Worm (Caenorhabditis elegans): ENCODE data around the gene ptr-18.
"Not testable (repeated sequence)": the region's sequence is repeated elsewhere in the genome, so short reads cannot be mapped to it uniquely, and the experiment has no call there.

ptr-18 gene

DNA sequence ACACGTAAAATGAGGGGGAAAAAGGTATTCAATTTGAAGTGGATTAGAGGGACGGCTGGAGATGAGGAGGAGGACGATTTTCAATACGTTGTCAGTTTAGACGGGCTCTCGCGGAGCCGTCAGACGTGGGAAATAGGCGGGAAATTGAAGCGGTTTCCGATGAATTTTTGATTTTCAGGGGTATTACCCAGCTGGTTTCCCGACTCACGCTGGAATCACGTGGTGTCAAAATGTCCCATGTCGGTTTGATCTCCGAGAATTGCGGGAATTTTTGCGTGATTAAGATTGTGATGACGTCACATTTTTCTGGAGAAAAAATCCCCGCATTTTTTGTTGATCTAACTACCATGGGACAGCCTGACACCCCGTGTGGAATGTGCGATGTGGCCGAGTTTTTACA lies 47.3 kb downstream of the ptr-18 start:
- TF ChIP-seq snpc-3.4 (tag; optimal IDR thresholded peaks at IDR 0.05) (no peak), atf-7 (tag; optimal IDR thresholded peaks at IDR 0.05) (peak; percentile 21)

DNA sequence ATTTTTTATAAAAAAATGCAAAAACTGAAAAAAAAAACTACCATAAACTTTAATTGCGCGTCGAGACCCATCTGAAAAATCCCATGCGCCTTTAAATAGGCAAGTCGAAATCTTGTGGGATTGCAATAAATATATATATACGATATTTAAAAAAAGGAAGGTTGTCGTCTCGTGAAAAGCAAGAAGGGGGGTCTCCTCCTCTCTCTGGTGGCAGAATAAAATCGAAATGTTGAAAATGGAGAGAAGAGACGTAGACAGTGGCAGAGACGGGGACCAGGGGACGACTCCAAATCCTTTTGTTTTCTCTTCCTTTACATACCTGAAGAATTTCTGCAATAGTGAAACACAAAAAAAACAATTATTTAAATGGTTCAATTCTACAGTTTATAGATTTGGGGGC lies 48.6 kb downstream of the ptr-18 start, which contains the start of gene F18A11.5:
Gene F18A11.5 (minus strand): TSS at position 321 of the 400 bp plus-strand sequence.
- peak; percentile 46; the same call in 1 of the 2 replicates for TF ChIP-seq ztf-25 (GFP tag; IDR thresholded peaks at IDR 0.05)
- TF ChIP-seq hrde-1 (tag; optimal IDR thresholded peaks at IDR 0.05; ENCODE audit: borderline replicate concordance): peak; percentile 46
- TF ChIP-seq Y95B8A.8 (GFP tag; IDR thresholded peaks at IDR 0.05): peak; percentile 60; the same call in 1 of the 2 replicates
- no peak for TF ChIP-seq unc-62 (GFP tag; optimal IDR thresholded peaks at IDR 0.05)
- no peak for TF ChIP-seq ceh-91 (GFP tag; IDR thresholded peaks at IDR 0.05)
- TF ChIP-seq T07F8.4 (tag; optimal IDR thresholded peaks at IDR 0.05): no peak
- TF ChIP-seq hlh-26 (GFP tag; conservative IDR thresholded peaks at IDR 0.05): no peak
- peak; percentile 36 for TF ChIP-seq F52B5.7 (tag; optimal IDR thresholded peaks at IDR 0.05)
- no peak for TF ChIP-seq nfyb-1 (GFP tag; IDR thresholded peaks at IDR 0.05)
- TF ChIP-seq snpc-4 (GFP tag; optimal IDR thresholded peaks at IDR 0.05): no peak
- peak in 1 of 4 experiments; percentile 20 for TF ChIP-seq snpc-4 (tag; optimal IDR thresholded peaks at IDR 0.05)
- no peak for TF ChIP-seq attf-3 (GFP tag; conservative IDR thresholded peaks at IDR 0.05)
- TF ChIP-seq snpc-3.4 (tag; optimal IDR thresholded peaks at IDR 0.05): peak; percentile 33

- not testable (repeated sequence) for TF ChIP-seq snpc-4 (GFP tag; optimal IDR thresholded peaks at IDR 0.05)
- TF ChIP-seq snpc-4 (tag; optimal IDR thresholded peaks at IDR 0.05): peak in 2 of 4 experiments; percentile 42 to 58
- peak; percentile 63; the same call in 1 of the 2 replicates for TF ChIP-seq ztf-6 (GFP tag; IDR thresholded peaks at IDR 0.05)
- TF ChIP-seq atf-7 (tag; optimal IDR thresholded peaks at IDR 0.05): peak; percentile 25
- TF ChIP-seq tbp1 (GFP tag; optimal IDR thresholded peaks at IDR 0.05): peak; percentile 64
- peak; percentile 66; the same call in 1 of the 2 replicates for TF ChIP-seq lin-26 (GFP tag; IDR thresholded peaks at IDR 0.05)
- TF ChIP-seq ekl-4 (GFP tag; IDR thresholded peaks at IDR 0.05): peak; percentile 86
- peak; percentile 97 for TF ChIP-seq Y53G8AR.9 (GFP tag; conservative IDR thresholded peaks at IDR 0.05)
- peak; percentile 44; the same call in 1 of the 2 replicates for TF ChIP-seq aptf-2 (GFP tag; conservative IDR thresholded peaks at IDR 0.05)
- TF ChIP-seq rcor-1 (GFP tag; IDR thresholded peaks at IDR 0.05): peak; percentile 91
- peak; percentile 89 for TF ChIP-seq mcd-1 (GFP tag; IDR thresholded peaks at IDR 0.05)
- TF ChIP-seq lin-54 (GFP tag; optimal IDR thresholded peaks at IDR 0.05): peak; percentile 41
- peak; percentile 92 for TF ChIP-seq C06A6.2 (GFP tag; conservative IDR thresholded peaks at IDR 0.05)
- TF ChIP-seq gei-17 (GFP tag; optimal IDR thresholded peaks at IDR 0.05): peak; percentile 11
- TF ChIP-seq lag-1 (GFP tag; IDR thresholded peaks at IDR 0.05): peak; percentile 65; the same call in 1 of the 2 replicates
- TF ChIP-seq nhr-80 (tag; optimal IDR thresholded peaks at IDR 0.05): peak; percentile 39
- TF ChIP-seq madf-3 (GFP tag; IDR thresholded peaks at IDR 0.05): peak; percentile 84
- TF ChIP-seq egl-44 (GFP tag; IDR thresholded peaks at IDR 0.05): 0 out of 2 replicates have a peak, but pooled peaks have one; percentile 47
- TF ChIP-seq F33H1.4 (GFP tag; IDR thresholded peaks at IDR 0.05): peak; percentile 49
- peak; percentile 81 for TF ChIP-seq hmg-20 (GFP tag; IDR thresholded peaks at IDR 0.05)
- TF ChIP-seq nfyb-1 (GFP tag; IDR thresholded peaks at IDR 0.05): peak; percentile 94
- TF ChIP-seq dox-1 (GFP tag; IDR thresholded peaks at IDR 0.05): peak; percentile 77
- TF ChIP-seq madf-6 (GFP tag; IDR thresholded peaks at IDR 0.05): peak; percentile 60
- peak; percentile 93 for TF ChIP-seq K11D2.4 (GFP tag; IDR thresholded peaks at IDR 0.05)
- TF ChIP-seq ceh-100 (GFP tag; IDR thresholded peaks at IDR 0.05): peak; percentile 76
- peak; percentile 91 for TF ChIP-seq let-526 (GFP tag; IDR thresholded peaks at IDR 0.05)
- 0 out of 2 replicates have a peak, but pooled peaks have one; percentile 55 for TF ChIP-seq Y95B8A.8 (GFP tag; IDR thresholded peaks at IDR 0.05)
- peak; percentile 65 for TF ChIP-seq cebp-1 (GFP tag; IDR thresholded peaks at IDR 0.05)
- TF ChIP-seq cebp-1 (tag; optimal IDR thresholded peaks at IDR 0.05): peak; percentile 76
- peak; percentile 100 for TF ChIP-seq F39B2.1 (GFP tag; IDR thresholded peaks at IDR 0.05)
- peak; percentile 86 for TF ChIP-seq lin-40 (tag; optimal IDR thresholded peaks at IDR 0.05)
- 0 out of 2 replicates have a peak, but pooled peaks have one; percentile 39 for TF ChIP-seq C17E4.6 (GFP tag; IDR thresholded peaks at IDR 0.05)
- peak; percentile 41; the same call in 1 of the 2 replicates for TF ChIP-seq egl-18 (GFP tag; IDR thresholded peaks at IDR 0.05)
- TF ChIP-seq hsf-1 (GFP tag; IDR thresholded peaks at IDR 0.05): 0 out of 2 replicates have a peak, but pooled peaks have one; percentile 59
- TF ChIP-seq pbrm-1 (GFP tag; IDR thresholded peaks at IDR 0.05): peak; percentile 100
Observed at ce11 chrII:13016381-13016780, 51.0 kb downstream of the ptr-18 start.
